Worm (Caenorhabditis elegans) whole organism, mixed stage, embryonic: ENCODE measurements around the gene T05C12.1.

Experiments
- M03D4.4 ChIP-seq: sonication (generic microtip); optimal IDR thresholded peaks from 2 replicates; lab custom pipeline; 2017; ENCODE audit warnings: mild to moderate bottlenecking, missing genetic modification characterization, missing compliant biosample characterization
- blmp-1 ChIP-seq: fragments of 150-350 bp; optimal IDR thresholded peaks from 2 replicates; lab custom pipeline; 2014; ENCODE audit warnings: missing biosample characterization, missing genetic modification characterization
- ceh-83 ChIP-seq: fragments of 200-800 bp; sonication (Bioruptor generic); optimal IDR thresholded peaks from 2 replicates; lab custom pipeline; 2018; ENCODE audit warnings: mild to moderate bottlenecking, missing genetic modification characterization, missing compliant biosample characterization
- drap-1 ChIP-seq: fragments of 200-800 bp; sonication (Bioruptor generic); optimal IDR thresholded peaks from 3 replicates; lab custom pipeline; 2018; ENCODE audit warnings: mild to moderate bottlenecking, missing genetic modification characterization, missing compliant biosample characterization
- lin-13 ChIP-seq: fragments of 150-350 bp; optimal IDR thresholded peaks from 2 replicates; lab custom pipeline; 2014; ENCODE audit warnings: missing biosample characterization, missing genetic modification characterization
- lsy-2 ChIP-seq: fragments of 150-350 bp; optimal IDR thresholded peaks from 2 replicates; lab custom pipeline; 2014; ENCODE audit warnings: missing biosample characterization, missing genetic modification characterization
- mab-5 ChIP-seq: fragments of 150-350 bp; optimal IDR thresholded peaks from 2 replicates; lab custom pipeline; 2014; ENCODE audit warnings: missing biosample characterization, missing genetic modification characterization
- mep-1 ChIP-seq: fragments of 150-350 bp; optimal IDR thresholded peaks from 2 replicates; lab custom pipeline; 2017; ENCODE audit warnings: missing biosample characterization, missing genetic modification reagents, missing genetic modification characterization, inconsistent platforms
- nhr-12 ChIP-seq: fragments of 150-350 bp; optimal IDR thresholded peaks from 2 replicates; lab custom pipeline; 2014; ENCODE audit warnings: missing biosample characterization, missing genetic modification characterization
- sem-2 ChIP-seq: fragments of 200-800 bp; sonication (Bioruptor generic); optimal IDR thresholded peaks from 2 replicates; lab custom pipeline; 2018; ENCODE audit warnings: mild to moderate bottlenecking, missing genetic modification characterization, missing compliant biosample characterization
- snpc-4 ChIP-seq: fragments of 150-350 bp; optimal IDR thresholded peaks from 2 replicates; lab custom pipeline; 2014; ENCODE audit warnings: missing biosample characterization, missing genetic modification characterization
- tbx-8 ChIP-seq: fragments of 200-800 bp; sonication (Bioruptor generic); optimal IDR thresholded peaks from 2 replicates; lab custom pipeline; 2018; ENCODE audit warnings: mild to moderate bottlenecking, missing genetic modification characterization, moderate library complexity, missing compliant biosample characterization
- unc-62 ChIP-seq: fragments of 150-350 bp; optimal IDR thresholded peaks from 2 replicates; lab custom pipeline; 2014; ENCODE audit warnings: missing biosample characterization, missing genetic modification reagents, missing genetic modification characterization
- ztf-11 ChIP-seq: fragments of 150-350 bp; optimal IDR thresholded peaks from 2 replicates; lab custom pipeline; 2014; ENCODE audit warnings: missing biosample characterization, missing genetic modification characterization

ce11 chrII:8180281-8180680, 6.8 kb downstream of the T05C12.1 start, which contains the start of gene T05C12.4:
- TF ChIP-seq mab-5 (tag; lab: Kevin White, UChicago): no peak
- no peak for TF ChIP-seq ceh-83 (GFP tag; lab: Kevin White, UChicago)
- no peak for TF ChIP-seq snpc-4 (tag; lab: Kevin White, UChicago)
- TF ChIP-seq ztf-11: no peak
- TF ChIP-seq nhr-12 (tag; lab: Kevin White, UChicago): no peak
- TF ChIP-seq unc-62 (GFP tag; lab: Kevin White, UChicago): no peak
- no peak for TF ChIP-seq blmp-1 (tag; lab: Kevin White, UChicago)
- no peak for TF ChIP-seq sem-2
- no peak for TF ChIP-seq lin-13 (tag; lab: Kevin White, UChicago)
- TF ChIP-seq mep-1 (tag; lab: Kevin White, UChicago): no peak
- no peak for TF ChIP-seq lsy-2 (tag; lab: Kevin White, UChicago)
- no peak for TF ChIP-seq M03D4.4 (tag; lab: Kevin White, UChicago)
- no peak for TF ChIP-seq drap-1 (GFP tag; lab: Kevin White, UChicago)
- TF ChIP-seq tbx-8 (GFP tag; lab: Kevin White, UChicago): no peak
